Fruit fly (Drosophila melanogaster) S2 (cell line): ENCODE results near the gene CG3224.

Experiments used
- CG8478 ChIP-seq: fragments of >200 bp; optimal IDR thresholded peaks from 2 replicates; lab custom pipeline; 2018
- CTCF ChIP-seq, 2 experiments: fragments of >200 bp; optimal IDR thresholded peaks; 2 replicates each; lab custom pipeline; 2018

- no peak for TF ChIP-seq CG8478
- TF ChIP-seq CTCF (optimal IDR thresholded peaks at IDR 0.05; lab: Kevin White, UChicago): no peak
These were observed 33.7 kb upstream of the CG3224 start, which contains the start of gene CG14442 for dm6 chrX:6694979-6695388.
